Fruit fly (Drosophila melanogaster) whole organism: ENCODE measurements around the gene CG9624.

ENCODE experiments used
- EcR ChIP-seq, 2 experiments: fragments of >200 bp; optimal IDR thresholded peaks; 2 replicates each; lab custom pipeline; 2017; ENCODE audit warnings: missing biosample characterization in 2 of 2, missing genetic modification characterization in 2 of 2, missing genetic modification reagents in 2 of 2
- pan ChIP-seq: fragments of >200 bp; optimal IDR thresholded peaks from 2 replicates; lab custom pipeline; 2017
- psq ChIP-seq: fragments of >200 bp; optimal IDR thresholded peaks from 2 replicates; lab custom pipeline; 2017

DNA sequence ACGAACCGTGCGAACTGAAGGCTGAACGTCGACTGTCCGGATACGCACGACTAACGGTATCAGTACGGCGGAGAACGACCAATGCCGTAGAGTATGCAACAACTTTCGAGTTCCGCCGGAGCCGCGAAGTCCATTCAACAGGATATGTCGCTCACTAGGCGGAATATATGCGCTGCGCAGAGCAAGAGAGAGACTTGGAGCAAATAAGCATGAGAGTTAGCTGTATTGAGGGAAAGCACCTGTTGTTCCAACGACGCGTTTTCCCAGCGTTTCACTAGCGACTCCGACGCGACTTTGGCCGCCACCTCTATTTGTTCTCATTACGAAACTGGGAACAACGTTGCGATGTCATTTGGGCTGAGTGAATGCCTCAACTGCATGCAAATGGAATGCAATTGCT lies 14.2 kb downstream of the CG9624 start, which contains the start of gene Dop1R1:
- TF ChIP-seq psq (lab: Kevin White, UChicago) (no peak), EcR (GFP tag; optimal IDR thresholded peaks at IDR 0.05; lab: Kevin White, UChicago) (no peak), pan (lab: Kevin White, UChicago) (no peak)
